Worm (Caenorhabditis elegans): ENCODE results near the gene srd-55.
"Not testable (repeated sequence)": the region's sequence is repeated elsewhere in the genome, so short reads cannot be mapped to it uniquely, and the experiment has no call there.

Gene srd-55

ce11 chrII:7397273-7397840, 10.9 kb upstream of the srd-55 start:
- TF ChIP-seq unc-62 (GFP tag; optimal IDR thresholded peaks at IDR 0.05), result no peak

- TF ChIP-seq unc-62 (GFP tag; optimal IDR thresholded peaks at IDR 0.05), result no peak
Observed at ce11 chrII:7398712-7399111, 9.6 kb upstream of the srd-55 start, which contains the start of gene C07D10.1. C07D10.1 (plus strand) TSS chrII:7399012.

DNA sequence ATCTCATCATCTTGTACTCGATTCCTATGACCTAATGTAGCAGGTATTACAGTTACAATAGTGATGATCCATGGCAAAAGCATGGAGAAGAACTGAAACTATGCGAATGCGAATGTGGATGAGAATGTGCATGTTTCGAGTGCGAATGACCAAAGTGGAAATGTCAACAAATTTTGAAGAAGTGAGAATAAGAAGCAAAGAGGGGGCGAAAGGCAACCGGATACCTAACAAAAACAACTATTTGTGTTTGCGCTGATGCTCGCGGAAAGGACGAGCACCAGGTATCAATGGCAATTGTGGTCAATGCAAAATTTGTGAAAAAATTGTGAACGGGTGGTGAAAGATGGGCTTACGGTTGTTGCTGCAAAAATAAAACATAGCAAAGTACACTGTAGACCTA, 5.7 kb upstream of the srd-55 start, which contains the start of gene nas-7:
Gene nas-7 (minus strand): TSS at position 101 of the 400 bp plus-strand sequence.
- TF ChIP-seq unc-62 (GFP tag; optimal IDR thresholded peaks at IDR 0.05), result no peak

DNA sequence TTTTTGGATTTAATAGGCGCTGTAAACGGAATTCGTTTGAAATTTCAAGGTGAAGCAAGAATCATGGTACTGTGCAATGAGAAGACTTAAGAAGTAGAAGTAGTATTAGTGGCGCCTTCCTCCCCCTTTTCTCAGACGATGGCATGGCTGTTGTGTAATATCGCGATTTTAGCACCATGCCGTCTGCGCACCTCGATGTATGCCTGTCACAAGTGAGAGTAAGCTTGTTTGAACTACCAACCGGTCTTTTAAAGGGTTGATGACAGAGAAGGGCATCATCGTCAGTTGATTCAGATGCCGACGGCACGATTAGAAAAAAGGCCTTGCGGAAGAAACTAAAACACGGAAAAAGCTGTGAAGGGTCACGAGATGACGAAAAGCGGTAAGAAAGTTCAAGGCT, 4.3 kb upstream of the srd-55 start:
- TF ChIP-seq unc-62 (GFP tag; optimal IDR thresholded peaks at IDR 0.05), result no peak

ce11 chrII:7405262-7405661, 3.0 kb upstream of the srd-55 start:
- no peak for TF ChIP-seq unc-62 (GFP tag; optimal IDR thresholded peaks at IDR 0.05)

DNA sequence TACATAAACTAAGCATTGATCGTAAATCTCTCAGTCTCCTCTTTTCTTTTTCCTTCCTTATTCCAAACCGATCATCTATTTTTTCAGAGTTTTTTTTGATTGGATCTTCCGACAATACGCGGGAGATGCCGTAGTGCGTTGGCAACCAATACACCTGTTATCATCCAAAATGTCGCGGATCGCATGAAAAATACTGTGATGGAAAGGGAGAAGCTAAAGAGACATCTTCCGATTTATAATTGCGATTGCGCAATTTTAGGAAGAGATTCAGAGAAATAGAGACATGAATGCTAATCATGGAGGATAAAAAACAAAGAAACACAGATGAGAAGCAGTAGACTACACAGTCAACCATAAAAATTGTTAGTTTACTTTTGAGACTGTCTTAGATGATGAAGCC, 1.9 kb upstream of the srd-55 start:
- no peak for TF ChIP-seq unc-62 (GFP tag; optimal IDR thresholded peaks at IDR 0.05)

- TF ChIP-seq unc-62 (GFP tag; optimal IDR thresholded peaks at IDR 0.05), result no peak
Observed at ce11 chrII:7411930-7412329, 3.6 kb downstream of the srd-55 start, which contains the start of gene K02A2.5. K02A2.5 (minus strand) TSS chrII:7412030.

ce11 chrII:7413275-7413674, 5.0 kb downstream of the srd-55 start:
- no peak for TF ChIP-seq unc-62 (GFP tag; optimal IDR thresholded peaks at IDR 0.05)

DNA sequence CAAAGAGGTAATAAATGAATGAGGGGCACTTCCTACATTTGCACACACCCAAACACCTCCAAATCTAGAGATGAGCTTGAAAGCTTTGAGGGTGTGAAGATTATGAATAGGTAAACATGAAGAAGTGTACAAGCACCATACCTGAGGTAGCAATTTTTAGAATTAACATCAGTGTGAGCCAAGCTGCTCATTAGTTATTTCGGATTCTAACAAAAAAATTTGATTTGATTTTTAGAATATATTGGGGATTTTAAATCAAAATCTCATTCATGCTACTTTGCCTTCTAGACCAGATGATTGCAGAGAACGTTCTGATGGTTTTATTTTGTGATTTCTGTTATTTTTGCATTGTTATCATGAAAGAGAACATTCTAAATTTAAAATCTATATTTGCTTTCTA, 5.5 kb downstream of the srd-55 start:
- TF ChIP-seq unc-62 (GFP tag; optimal IDR thresholded peaks at IDR 0.05), result no peak

DNA sequence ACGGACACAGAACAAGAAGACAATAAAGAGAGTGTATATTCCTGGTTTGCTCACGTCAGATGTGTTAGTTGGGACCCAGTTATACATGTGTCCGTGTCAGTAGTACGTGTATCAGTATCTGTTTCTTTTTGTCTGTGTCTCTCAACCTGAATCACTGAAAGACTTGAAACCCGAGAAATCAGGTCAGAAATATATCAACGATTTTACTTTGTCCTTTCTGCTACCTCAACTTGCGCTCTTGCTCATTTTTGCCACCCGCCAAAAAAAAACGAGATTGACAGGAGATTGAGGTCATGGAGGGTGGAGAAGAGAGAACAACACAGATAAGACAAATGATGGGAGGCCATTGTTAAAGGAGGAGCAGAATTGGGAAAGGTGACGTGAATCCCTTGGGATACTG, 11.3 kb downstream of the srd-55 start:
- no peak for TF ChIP-seq unc-62 (GFP tag; optimal IDR thresholded peaks at IDR 0.05)

- no peak for TF ChIP-seq unc-62 (GFP tag; optimal IDR thresholded peaks at IDR 0.05)
Observed at ce11 chrII:7420157-7420556, 11.9 kb downstream of the srd-55 start.

ce11 chrII:7420796-7421386, 12.6 kb downstream of the srd-55 start:
- no peak for TF ChIP-seq unc-62 (GFP tag; optimal IDR thresholded peaks at IDR 0.05)

DNA sequence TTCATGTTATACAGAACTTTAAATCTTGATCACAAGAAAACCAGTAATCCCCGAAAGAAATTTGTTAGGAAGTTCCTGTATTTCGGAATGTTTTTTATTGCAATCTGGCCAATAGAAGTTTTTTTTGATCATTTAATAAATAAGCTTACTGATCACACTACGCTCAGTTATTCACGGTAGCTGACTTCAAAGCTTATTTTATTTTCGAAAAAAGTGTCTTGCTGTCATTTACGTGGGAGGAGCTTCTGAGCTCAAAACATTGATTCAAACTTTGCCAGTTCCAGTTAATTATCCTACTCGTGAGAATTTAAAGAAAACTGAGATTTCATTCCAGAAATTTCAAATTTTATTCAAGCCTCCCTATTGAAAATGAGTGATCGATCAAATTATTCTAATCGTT, 24.0 kb downstream of the srd-55 start, which contains the start of gene srd-54:
Gene srd-54 (plus strand): TSS at position 301 of the 400 bp plus-strand sequence.
- no peak for TF ChIP-seq unc-62 (GFP tag; optimal IDR thresholded peaks at IDR 0.05)

DNA sequence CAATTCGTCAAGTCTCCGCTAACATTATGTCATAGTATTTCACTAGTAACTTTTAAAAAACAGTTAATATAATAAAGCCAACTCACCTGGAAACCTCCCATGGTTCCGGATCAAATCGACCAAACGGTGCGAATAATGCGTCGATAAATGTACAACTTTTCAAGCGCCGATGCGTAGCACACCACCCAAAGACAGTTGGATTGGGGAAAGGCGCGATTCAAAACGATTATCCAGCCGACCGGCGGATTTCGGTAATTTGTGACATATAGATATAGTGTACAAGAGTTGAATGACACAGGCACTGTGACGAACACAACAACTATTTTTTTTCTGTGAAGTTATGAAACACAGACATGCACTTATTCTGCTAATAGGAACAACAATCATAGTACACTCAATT, 25.9 kb downstream of the srd-55 start, which contains the start of gene kcc-3:
Gene kcc-3 (minus strand): TSS at position 101 of the 400 bp plus-strand sequence.
- no peak for TF ChIP-seq unc-62 (GFP tag; optimal IDR thresholded peaks at IDR 0.05)

DNA sequence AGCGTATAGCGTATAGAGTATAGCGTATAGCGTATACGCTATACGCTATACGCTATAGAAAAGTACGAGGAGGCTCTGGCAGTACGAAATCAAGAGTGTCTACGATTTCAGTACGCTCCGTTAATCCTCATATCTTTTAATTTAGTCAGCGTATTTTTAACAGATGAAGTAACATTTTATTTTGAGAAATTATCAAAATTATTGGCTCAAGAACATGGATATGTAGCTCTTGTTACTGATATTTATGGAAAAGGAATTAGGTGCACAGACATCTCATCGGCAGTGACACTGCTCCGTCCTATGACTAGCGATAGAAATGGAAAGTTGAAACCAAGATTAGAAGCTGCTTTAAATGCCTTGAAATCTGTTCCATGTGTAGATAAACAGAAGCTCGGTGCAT, 26.7 kb downstream of the srd-55 start, which contains the start of gene K02A2.1:
Gene K02A2.1 (plus strand): TSS at position 301 of the 400 bp plus-strand sequence.
- TF ChIP-seq unc-62 (GFP tag; optimal IDR thresholded peaks at IDR 0.05), result not testable (repeated sequence)

DNA sequence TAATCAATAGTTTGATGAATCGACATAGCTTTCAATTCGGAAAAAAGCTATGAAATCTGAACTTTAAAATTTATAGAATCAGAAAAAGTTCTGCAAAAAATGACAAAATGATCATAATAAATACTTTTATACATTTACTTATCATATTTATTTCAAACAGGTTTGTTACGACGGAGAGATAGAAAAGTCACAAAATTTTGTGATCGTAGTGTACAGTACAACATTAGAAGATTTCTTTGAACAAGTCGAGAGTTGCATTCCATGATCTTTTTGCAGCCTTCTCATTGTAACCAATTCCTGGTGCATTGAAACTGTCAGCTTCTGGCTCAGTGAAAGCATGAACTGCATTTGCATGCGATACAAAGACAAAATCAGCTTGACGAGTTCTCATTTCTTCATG, 47.9 kb downstream of the srd-55 start, which contains the start of gene D1022.3:
Gene D1022.3 (minus strand): TSS at position 101 of the 400 bp plus-strand sequence.
- TF ChIP-seq unc-62 (GFP tag; optimal IDR thresholded peaks at IDR 0.05), result no peak

DNA sequence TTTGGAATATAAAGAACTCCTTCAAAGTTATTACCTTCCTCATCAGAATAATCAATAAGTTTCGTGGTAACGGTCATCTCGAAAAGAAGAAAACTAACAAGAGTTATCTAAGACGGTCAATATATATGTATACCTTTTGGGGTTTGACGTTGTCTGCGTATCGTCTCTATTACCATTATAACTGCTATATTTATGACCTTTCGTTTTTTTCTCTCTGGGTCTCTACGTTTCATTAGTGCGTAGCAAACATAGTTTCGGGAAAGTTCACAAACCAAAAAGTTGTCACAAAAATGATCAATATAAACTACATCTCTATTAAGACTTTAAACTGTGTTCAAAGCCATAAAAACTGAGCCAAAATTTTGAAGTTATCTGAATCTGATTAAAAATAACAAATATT, 48.9 kb downstream of the srd-55 start, which contains the start of gene D1022.4:
Gene D1022.4 (minus strand): TSS at position 83 of the 400 bp plus-strand sequence.
- TF ChIP-seq unc-62 (GFP tag; optimal IDR thresholded peaks at IDR 0.05), result no peak
